Fruit fly (Drosophila melanogaster) whole organism: Measurements from ENCODE around the gene CG12259.

Experiments used
- CG8478 ChIP-seq: fragments of >200 bp; optimal IDR thresholded peaks from 2 replicates; lab custom pipeline; 2018; ENCODE audit warnings: inconsistent platforms
- Dll ChIP-seq: fragments of >200 bp; optimal IDR thresholded peaks from 2 replicates; lab custom pipeline; 2017
- EcR ChIP-seq, 2 experiments: fragments of >200 bp; optimal IDR thresholded peaks; 2 replicates each; lab custom pipeline; 2017; ENCODE audit warnings: missing biosample characterization in 2 of 2, missing genetic modification characterization in 2 of 2, missing genetic modification reagents in 2 of 2
- pan ChIP-seq: fragments of >200 bp; optimal IDR thresholded peaks from 2 replicates; lab custom pipeline; 2017
- psq ChIP-seq: fragments of >200 bp; optimal IDR thresholded peaks from 2 replicates; lab custom pipeline; 2017
- usp ChIP-seq: fragments of >200 bp; optimal IDR thresholded peaks from 2 replicates; lab custom pipeline; 2017; ENCODE audit warnings: missing biosample characterization, missing genetic modification characterization, mixed read lengths

dm6 chr3R:27953890-27954289, 33.0 kb upstream of the CG12259 start, which contains the start of gene CG4951:
- TF ChIP-seq usp (GFP tag; lab: Kevin White, UChicago) (no peak), pan (lab: Kevin White, UChicago) (no peak), psq (lab: Kevin White, UChicago) (no peak), CG8478 (lab: Kevin White, UChicago) (no peak), EcR (GFP tag; optimal IDR thresholded peaks at IDR 0.05; lab: Kevin White, UChicago) (no peak), Dll (lab: Kevin White, UChicago) (no peak)
